Worm (Caenorhabditis elegans) whole organism, L2 larva: ENCODE results near the gene R08C7.12.

Source experiments
- R02D3.7 ChIP-seq: fragments of 150-350 bp; optimal IDR thresholded peaks from 2 replicates; lab custom pipeline; 2014; ENCODE audit warnings: missing biosample characterization, missing genetic modification characterization
- Y55F3AM.14 ChIP-seq: fragments of 200-800 bp; sonication (Bioruptor generic); optimal IDR thresholded peaks from 2 replicates; lab custom pipeline; 2018; ENCODE audit warnings: mild to moderate bottlenecking, missing genetic modification characterization, missing compliant biosample characterization
- alr-1 ChIP-seq: fragments of 150-350 bp; optimal IDR thresholded peaks from 2 replicates; lab custom pipeline; 2014; ENCODE audit warnings: missing biosample characterization, missing genetic modification characterization
- aly-2 ChIP-seq: fragments of 150-350 bp; optimal IDR thresholded peaks from 2 replicates; lab custom pipeline; 2014; ENCODE audit warnings: missing biosample characterization, missing genetic modification characterization
- blmp-1 ChIP-seq: sonication (generic microtip); optimal IDR thresholded peaks from 2 replicates; lab custom pipeline; 2017; ENCODE audit warnings: missing genetic modification characterization, mild to moderate bottlenecking, missing compliant biosample characterization, antibody characterized with exemption, moderate library complexity; ENCODE audit not compliant: insufficient read depth
- ceh-82 ChIP-seq: fragments of 150-350 bp; optimal IDR thresholded peaks from 2 replicates; lab custom pipeline; 2014; ENCODE audit warnings: missing biosample characterization, missing genetic modification characterization
- dmd-4 ChIP-seq: sonication (generic microtip); optimal IDR thresholded peaks from 2 replicates; lab custom pipeline; 2017; ENCODE audit warnings: missing biosample characterization, missing genetic modification characterization
- elt-3 ChIP-seq: sonication (generic microtip); optimal IDR thresholded peaks from 2 replicates; lab custom pipeline; 2017; ENCODE audit warnings: missing biosample characterization, missing genetic modification characterization
- fos-1 ChIP-seq: fragments of 150-350 bp; optimal IDR thresholded peaks from 2 replicates; lab custom pipeline; 2014; ENCODE audit warnings: missing biosample characterization, missing genetic modification characterization
- lin-11 ChIP-seq: fragments of 150-350 bp; sonication (generic microtip); optimal IDR thresholded peaks from 2 replicates; lab custom pipeline; 2014; ENCODE audit warnings: missing biosample characterization, missing genetic modification characterization, inconsistent platforms, mixed read lengths
- lin-13 ChIP-seq: fragments of 150-350 bp; optimal IDR thresholded peaks from 2 replicates; lab custom pipeline; 2014; ENCODE audit warnings: missing biosample characterization, missing genetic modification reagents, missing genetic modification characterization
- lin-39 ChIP-seq: fragments of 150-350 bp; optimal IDR thresholded peaks from 2 replicates; lab custom pipeline; 2014; ENCODE audit warnings: missing biosample characterization, missing genetic modification reagents, missing genetic modification characterization
- lsy-2 ChIP-seq, 2 experiments: fragments of 150-350 bp in 1 of 2; sonication (generic microtip) in 1 of 2; optimal IDR thresholded peaks; 2 replicates each; lab custom pipeline; 2014 to 2017; ENCODE audit warnings: missing biosample characterization in 2 of 2, missing genetic modification characterization in 2 of 2
- mbf-1 ChIP-seq: sonication (generic microtip); optimal IDR thresholded peaks from 2 replicates; lab custom pipeline; 2017; ENCODE audit warnings: missing biosample characterization, missing genetic modification characterization
- mdl-1 ChIP-seq, 2 experiments: fragments of 150-350 bp in 1 of 2; sonication (generic microtip) in 1 of 2; optimal IDR thresholded peaks; 2 replicates each; lab custom pipeline; 2017; ENCODE audit warnings: missing biosample characterization in 2 of 2, missing genetic modification characterization in 2 of 2
- nhr-12 ChIP-seq: fragments of 150-350 bp; optimal IDR thresholded peaks from 2 replicates; lab custom pipeline; 2014; ENCODE audit warnings: missing biosample characterization, missing genetic modification characterization
- nhr-21 ChIP-seq: fragments of 150-350 bp; optimal IDR thresholded peaks from 2 replicates; lab custom pipeline; 2014; ENCODE audit warnings: missing biosample characterization, missing genetic modification characterization
- nhr-23 ChIP-seq: fragments of 150-350 bp; optimal IDR thresholded peaks from 2 replicates; lab custom pipeline; 2014; ENCODE audit warnings: missing biosample characterization, missing genetic modification reagents, missing genetic modification characterization
- nhr-237 ChIP-seq: fragments of 150-350 bp; optimal IDR thresholded peaks from 2 replicates; lab custom pipeline; 2014; ENCODE audit warnings: missing biosample characterization, missing genetic modification characterization
- nhr-77 ChIP-seq: fragments of 150-350 bp; optimal IDR thresholded peaks from 2 replicates; lab custom pipeline; 2014; ENCODE audit warnings: missing biosample characterization, missing genetic modification characterization
- peb-1 ChIP-seq: fragments of 150-350 bp; optimal IDR thresholded peaks from 2 replicates; lab custom pipeline; 2014; ENCODE audit warnings: missing biosample characterization, missing genetic modification characterization
- sem-4 ChIP-seq: fragments of 150-350 bp; optimal IDR thresholded peaks from 2 replicates; lab custom pipeline; 2014; ENCODE audit warnings: missing biosample characterization, missing genetic modification reagents, missing genetic modification characterization
- sma-3 ChIP-seq: sonication (generic microtip); optimal IDR thresholded peaks from 2 replicates; lab custom pipeline; 2016; ENCODE audit warnings: missing genetic modification reagents, missing genetic modification characterization, missing compliant biosample characterization
- sma-9 ChIP-seq, 2 experiments: fragments of 150-350 bp in 1 of 2; sonication (generic microtip) in 1 of 2; optimal IDR thresholded peaks; 2 replicates each; lab custom pipeline; 2014 to 2016; ENCODE audit warnings: missing genetic modification characterization in 2 of 2, mild to moderate bottlenecking in 1 of 2, missing biosample characterization in 1 of 2, missing compliant biosample characterization in 1 of 2, missing genetic modification reagents in 1 of 2, moderate library complexity in 1 of 2
- snpc-4 ChIP-seq: fragments of 150-350 bp; optimal IDR thresholded peaks from 2 replicates; lab custom pipeline; 2014; ENCODE audit warnings: missing biosample characterization, missing genetic modification characterization
- unc-55 ChIP-seq: fragments of 150-350 bp; sonication (generic microtip); optimal IDR thresholded peaks from 3 replicates; lab custom pipeline; 2014; ENCODE audit warnings: missing biosample characterization, missing genetic modification reagents, missing genetic modification characterization
- unc-62 ChIP-seq: fragments of 150-350 bp; optimal IDR thresholded peaks from 2 replicates; lab custom pipeline; 2014; ENCODE audit warnings: missing biosample characterization, missing genetic modification reagents, missing genetic modification characterization
- ztf-4 ChIP-seq: fragments of 150-350 bp; optimal IDR thresholded peaks from 2 replicates; lab custom pipeline; 2014; ENCODE audit warnings: missing biosample characterization, missing genetic modification characterization

Gene R08C7.12

DNA sequence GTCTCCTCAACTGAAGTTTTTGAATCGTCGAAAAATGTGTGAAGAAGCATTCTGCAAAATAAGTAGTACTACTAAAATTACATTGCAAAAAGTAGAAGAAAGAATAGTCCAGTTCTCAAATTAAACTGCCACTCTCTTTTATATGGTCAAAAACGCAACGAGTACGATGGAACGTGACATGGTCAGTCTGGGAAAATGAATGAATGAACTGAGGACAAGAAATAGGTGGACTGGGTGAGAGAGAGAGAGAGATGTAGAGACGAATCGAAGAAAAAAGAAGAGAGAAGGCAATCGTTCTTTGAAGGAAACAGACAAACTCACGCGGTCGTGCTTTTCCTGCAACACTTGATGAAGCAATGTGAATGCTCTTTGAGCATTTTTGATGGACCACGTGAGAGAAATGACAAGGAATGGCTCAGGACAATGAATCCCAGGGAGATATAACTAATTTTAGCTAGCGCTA lies 27.5 kb downstream of the R08C7.12 start, which contains the start of gene M01H9.3 (continued):
- TF ChIP-seq snpc-4 (tag; lab: Kevin White, UChicago) (peak; percentile 15), aly-2 (tag; lab: Kevin White, UChicago) (no peak), mdl-1 (tag; optimal IDR thresholded peaks at IDR 0.05; lab: Kevin White, UChicago) (peak in 1 of 2 experiments; percentile 68), nhr-12 (tag; lab: Kevin White, UChicago) (no peak), fos-1 (tag; lab: Kevin White, UChicago) (peak; percentile 55), lsy-2 (tag; optimal IDR thresholded peaks at IDR 0.05; lab: Kevin White, UChicago) (peak in 1 of 2 experiments; percentile 76), nhr-21 (tag; lab: Kevin White, UChicago) (peak; percentile 20), unc-62 (no peak), nhr-23 (tag; lab: Kevin White, UChicago) (no peak), lin-39 (tag; lab: Kevin White, UChicago) (no peak), Y55F3AM.14 (GFP tag; lab: Kevin White, UChicago) (no peak), ztf-4 (tag; lab: Kevin White, UChicago) (peak; percentile 76), nhr-237 (tag; lab: Kevin White, UChicago) (no peak), blmp-1 (tag; lab: Kevin White, UChicago) (no peak), nhr-77 (tag; lab: Kevin White, UChicago) (no peak), sma-3 (GFP tag; lab: Kevin White, UChicago) (peak; percentile 39), sem-4 (peak; percentile 44)
- TF ChIP-seq, all 48 proteins: peak for 20

DNA sequence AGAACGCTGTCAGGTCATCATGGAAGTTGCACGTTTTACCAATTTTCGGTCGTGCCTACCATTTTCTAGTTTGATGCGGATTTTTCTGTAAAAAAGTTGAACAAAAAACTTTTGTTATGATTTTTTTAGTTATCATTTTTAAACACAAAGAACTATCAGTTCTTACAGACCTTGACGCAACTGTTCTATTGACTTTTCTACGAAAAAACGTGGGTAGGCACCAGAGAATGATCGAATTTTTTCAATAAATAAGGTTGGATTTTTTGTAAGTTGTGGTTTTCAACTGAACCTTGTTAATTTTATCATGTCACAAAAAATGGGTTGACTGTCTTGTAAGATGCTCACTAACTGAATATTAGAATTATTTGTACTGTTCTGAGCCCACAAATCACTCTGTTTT lies 29.1 kb downstream of the R08C7.12 start:
- TF ChIP-seq lin-13 (GFP tag; lab: Kevin White, UChicago) (no peak), sma-9 (GFP tag; optimal IDR thresholded peaks at IDR 0.05; lab: Kevin White, UChicago) (peak; percentile 64), sma-9 (tag; optimal IDR thresholded peaks at IDR 0.05; lab: Kevin White, UChicago) (no peak)

- TF ChIP-seq mbf-1 (tag; lab: Kevin White, UChicago) (no peak), mdl-1 (tag; optimal IDR thresholded peaks at IDR 0.05; lab: Kevin White, UChicago) (no peak), unc-55 (GFP tag; lab: Kevin White, UChicago) (no peak), lsy-2 (tag; optimal IDR thresholded peaks at IDR 0.05; lab: Kevin White, UChicago) (no peak)
Measured at ce11 chrIV:4480027-4480426, 30.5 kb downstream of the R08C7.12 start, which contains the start of gene M01H9.10. M01H9.10 (minus strand) TSS chrIV:4480127.

ce11 chrIV:4481298-4481697 lies 31.8 kb downstream of the R08C7.12 start:
- TF ChIP-seq mdl-1 (tag; optimal IDR thresholded peaks at IDR 0.05; lab: Kevin White, UChicago) (no peak), fos-1 (tag; lab: Kevin White, UChicago) (peak; percentile 59), peb-1 (tag; lab: Kevin White, UChicago) (no peak), lin-11 (no peak), elt-3 (tag; lab: Kevin White, UChicago) (no peak)

DNA sequence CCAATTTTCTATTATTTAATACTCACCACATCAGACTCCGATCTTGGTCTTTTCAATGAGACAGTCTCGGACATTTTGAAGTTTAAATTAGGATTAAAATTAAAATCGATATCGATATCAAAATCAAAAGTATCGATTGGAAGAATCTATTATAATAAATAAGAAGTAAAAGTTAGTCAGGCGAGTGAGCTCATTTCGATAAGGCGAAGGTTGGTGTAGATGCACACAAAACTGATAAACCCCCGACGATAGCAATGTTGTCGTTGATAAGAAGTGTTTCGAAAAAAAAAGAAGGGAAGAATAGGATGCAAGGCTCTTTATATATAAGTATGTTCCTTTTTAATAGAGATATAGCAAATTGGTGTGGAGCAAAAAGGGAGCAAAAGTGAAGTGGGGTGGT lies 33.0 kb downstream of the R08C7.12 start, which contains the start of gene M01H9.4:
M01H9.4 (minus strand) TSS at position 379 of the 400 bp plus-strand sequence.
- TF ChIP-seq mdl-1 (tag; optimal IDR thresholded peaks at IDR 0.05; lab: Kevin White, UChicago) (no peak), fos-1 (tag; lab: Kevin White, UChicago) (peak; percentile 99), sma-9 (GFP tag; optimal IDR thresholded peaks at IDR 0.05; lab: Kevin White, UChicago) (peak; percentile 49), sma-9 (tag; optimal IDR thresholded peaks at IDR 0.05; lab: Kevin White, UChicago) (no peak)
- TF ChIP-seq, all 48 proteins: peak for 2

ce11 chrIV:4484555-4484954 lies 35.0 kb downstream of the R08C7.12 start:
- TF ChIP-seq R02D3.7 (tag; lab: Kevin White, UChicago) (no peak), alr-1 (no peak), sem-4 (no peak), fos-1 (tag; lab: Kevin White, UChicago) (peak; percentile 19), blmp-1 (tag; lab: Kevin White, UChicago) (no peak), dmd-4 (tag; lab: Kevin White, UChicago) (no peak)
- TF ChIP-seq, all 48 proteins: peak for 1

ce11 chrIV:4486738-4487137 lies 37.2 kb downstream of the R08C7.12 start, which contains the start of gene trx-3:
trx-3 (plus strand) TSS chrIV:4487028.
- no peak for TF ChIP-seq ceh-82 (tag; lab: Kevin White, UChicago)
- TF ChIP-seq ztf-4 (tag; lab: Kevin White, UChicago) = no peak
- no peak for TF ChIP-seq unc-55 (GFP tag; lab: Kevin White, UChicago)
- no peak for TF ChIP-seq lin-13 (GFP tag; lab: Kevin White, UChicago)
- peak; percentile 53 for TF ChIP-seq fos-1 (tag; lab: Kevin White, UChicago)
- peak; percentile 36 for TF ChIP-seq sma-9 (GFP tag; optimal IDR thresholded peaks at IDR 0.05; lab: Kevin White, UChicago)
- TF ChIP-seq sma-9 (tag; optimal IDR thresholded peaks at IDR 0.05; lab: Kevin White, UChicago) = no peak
- no peak for TF ChIP-seq sma-3 (GFP tag; lab: Kevin White, UChicago)
- TF ChIP-seq lsy-2 (tag; optimal IDR thresholded peaks at IDR 0.05; lab: Kevin White, UChicago) = no peak
- TF ChIP-seq, all 48 proteins: peak for 2
